Fruit fly (Drosophila melanogaster): ENCODE results near the gene Nufip.

The Nufip gene

DNA sequence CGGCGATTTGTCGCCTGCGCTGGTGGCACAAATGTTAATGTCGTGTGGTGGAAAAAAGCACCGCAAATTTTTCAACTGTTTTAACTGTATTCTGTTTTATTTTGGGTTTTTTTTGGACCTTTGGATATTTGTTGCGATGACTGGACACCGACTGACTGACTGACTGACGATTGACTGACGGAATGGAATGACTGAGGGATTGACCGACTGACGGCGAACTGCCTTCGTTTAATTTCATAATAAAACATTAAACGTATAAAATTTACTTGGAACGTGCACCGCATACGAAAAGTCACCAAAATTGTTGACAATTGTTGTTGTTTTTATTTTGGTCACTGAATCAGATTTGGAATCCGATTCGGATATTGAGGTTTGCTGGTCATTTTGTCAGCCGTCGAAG lies 21.6 kb upstream of the Nufip start:
- no peak for TF ChIP-seq CG10431 (GFP tag; optimal IDR thresholded peaks at IDR 0.05)
- TF ChIP-seq CG8281 (tag; optimal IDR thresholded peaks at IDR 0.05), result peak; percentile 98
- TF ChIP-seq CG16815 (GFP tag; optimal IDR thresholded peaks at IDR 0.05), result no peak
- TF ChIP-seq usp (GFP tag; optimal IDR thresholded peaks at IDR 0.05), result no peak
- TF ChIP-seq vnd (GFP tag; IDR thresholded peaks at IDR 0.05; ENCODE audit: partially characterized antibody), result 0 out of 3 replicates have a peak, but pooled peaks have one; percentile 21

DNA sequence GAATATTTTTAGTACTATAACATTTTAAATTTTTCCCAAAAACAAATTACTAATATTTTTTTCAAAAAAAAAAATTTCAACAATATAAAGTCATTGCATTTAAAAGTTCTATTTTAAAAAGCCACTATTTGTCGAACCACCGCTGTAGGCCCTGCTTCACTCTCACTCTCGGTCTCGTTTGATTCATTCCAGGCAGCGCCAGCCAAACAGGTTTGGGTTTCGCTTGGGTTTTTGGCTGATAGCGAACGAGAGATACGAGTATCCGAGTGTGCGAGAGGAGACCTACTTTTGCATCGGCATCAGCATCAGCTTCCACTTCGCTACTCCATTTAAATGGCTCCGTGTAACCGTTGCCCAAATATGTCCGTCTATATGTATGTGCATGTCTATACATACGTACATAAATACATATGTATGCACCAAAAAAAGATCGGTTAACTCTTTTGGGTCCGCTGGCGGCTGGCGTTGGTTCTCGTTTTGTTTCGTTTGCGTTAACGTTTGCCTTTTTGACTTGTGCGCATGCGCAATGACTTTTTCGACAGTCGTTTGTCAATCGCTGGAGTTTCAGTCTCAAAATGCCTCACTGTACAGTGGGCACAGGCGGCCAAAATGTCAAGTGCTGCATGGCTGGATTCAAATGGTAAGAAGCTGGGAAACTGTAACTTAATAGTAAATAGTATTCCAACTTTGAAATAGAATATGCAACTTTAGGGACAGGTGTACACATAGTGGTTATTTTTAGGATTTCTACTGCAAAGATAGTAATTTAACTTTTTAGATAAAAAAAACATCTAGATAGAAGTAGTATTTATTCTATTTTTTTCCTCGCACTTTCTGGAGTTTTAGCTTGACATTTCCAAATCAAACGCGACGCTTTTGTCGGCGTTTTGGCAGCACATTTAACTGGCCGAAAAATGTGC lies 20.9 kb upstream of the Nufip start:
- TF ChIP-seq vfl (GFP tag; optimal IDR thresholded peaks at IDR 0.05), result peak; percentile 50
- peak; percentile 12 for TF ChIP-seq crc (GFP tag; optimal IDR thresholded peaks at IDR 0.05)
- TF ChIP-seq Dref (GFP tag; IDR thresholded peaks at IDR 0.05), result no peak
- peak; percentile 62 for TF ChIP-seq ssp (GFP tag; IDR thresholded peaks at IDR 0.05)
- peak; percentile 55 for TF ChIP-seq CG12219 (GFP tag; optimal IDR thresholded peaks at IDR 0.05)
- no peak for TF ChIP-seq CG10959 (GFP tag; IDR thresholded peaks at IDR 0.05)
- TF ChIP-seq tin (GFP tag; optimal IDR thresholded peaks at IDR 0.05), result peak; percentile 37
- TF ChIP-seq caup (GFP tag; optimal IDR thresholded peaks at IDR 0.05; ENCODE audit: severe bottlenecking), result peak; percentile 46
- peak; percentile 72 for TF ChIP-seq unpg (GFP tag; optimal IDR thresholded peaks at IDR 0.05)
- no peak for TF ChIP-seq gt (GFP tag; IDR thresholded peaks at IDR 0.05)
- no peak for TF ChIP-seq CG33557 (GFP tag; optimal IDR thresholded peaks at IDR 0.05)
- TF ChIP-seq Hr3 (GFP tag; optimal IDR thresholded peaks at IDR 0.05), result peak; percentile 64
- no peak for TF ChIP-seq Bgb (GFP tag; IDR thresholded peaks at IDR 0.05; ENCODE audit: partially characterized antibody)
- TF ChIP-seq Pdp1 (GFP tag; optimal IDR thresholded peaks at IDR 0.05), result peak; percentile 34 to 54
- no peak for TF ChIP-seq Hey (tag; optimal IDR thresholded peaks at IDR 0.05)
- TF ChIP-seq Atf-2 (GFP tag; optimal IDR thresholded peaks at IDR 0.05), result peak; percentile 46
- no peak for TF ChIP-seq Hand (GFP tag; optimal IDR thresholded peaks at IDR 0.05)
- TF ChIP-seq tap (tag; optimal IDR thresholded peaks at IDR 0.05), result peak; percentile 74
- peak; percentile 69 for TF ChIP-seq jing (GFP tag; optimal IDR thresholded peaks at IDR 0.05)
- no peak for TF ChIP-seq ERR (GFP tag; optimal IDR thresholded peaks at IDR 0.05)
- TF ChIP-seq da (GFP tag; optimal IDR thresholded peaks at IDR 0.05), result no peak
- TF ChIP-seq Fer3 (tag; optimal IDR thresholded peaks at IDR 0.05), result peak; percentile 58
- peak; percentile 34 for TF ChIP-seq HLHmδ (GFP tag; optimal IDR thresholded peaks at IDR 0.05)
- no peak for TF ChIP-seq CG1024 (GFP tag; IDR thresholded peaks at IDR 0.05)
- no peak for TF ChIP-seq chm (GFP tag; IDR thresholded peaks at IDR 0.05)
- peak; percentile 79 for TF ChIP-seq CG14441 (GFP tag; IDR thresholded peaks at IDR 0.05)
- TF ChIP-seq Med (GFP tag), result peak; percentile 89
- TF ChIP-seq CG42726 (GFP tag; IDR thresholded peaks at IDR 0.05; ENCODE audit: partially characterized antibody), result no peak
- peak; percentile 29 for TF ChIP-seq CG10274 (GFP tag; optimal IDR thresholded peaks at IDR 0.05)
- peak; percentile 85 for TF ChIP-seq CG13424 (tag; optimal IDR thresholded peaks at IDR 0.05)
- TF ChIP-seq MBD-R2 (GFP tag; IDR thresholded peaks at IDR 0.05), result no peak
- TF ChIP-seq CG31441 (GFP tag; IDR thresholded peaks at IDR 0.05), result peak; percentile 78
- TF ChIP-seq CG34422 (GFP tag; IDR thresholded peaks at IDR 0.05), result 0 out of 3 replicates have a peak, but pooled peaks have one; percentile 54
- no peak for TF ChIP-seq CG2875 (GFP tag; optimal IDR thresholded peaks at IDR 0.05)
- 0 out of 3 replicates have a peak, but pooled peaks have one; percentile 32 for TF ChIP-seq ase (GFP tag; IDR thresholded peaks at IDR 0.05)
- no peak for TF ChIP-seq CG2129 (GFP tag; IDR thresholded peaks at IDR 0.05; ENCODE audit: partially characterized antibody)
- TF ChIP-seq CG18476 (GFP tag; optimal IDR thresholded peaks at IDR 0.05), result peak; percentile 71
- no peak for TF ChIP-seq bbx (GFP tag; IDR thresholded peaks at IDR 0.05; ENCODE audit: partially characterized antibody)
- TF ChIP-seq Poxn (GFP tag; IDR thresholded peaks at IDR 0.05), result no peak
- no peak for TF ChIP-seq CG17912 (GFP tag; optimal IDR thresholded peaks at IDR 0.05)
- TF ChIP-seq CG10462 (GFP tag; optimal IDR thresholded peaks at IDR 0.05), result peak; percentile 20
- peak; percentile 64 for TF ChIP-seq nerfin-1 (tag; optimal IDR thresholded peaks at IDR 0.05)

Measured in whole organism, embryonic.